Worm (Caenorhabditis elegans): Measurements from ENCODE around the gene F47E1.20.

DNA sequence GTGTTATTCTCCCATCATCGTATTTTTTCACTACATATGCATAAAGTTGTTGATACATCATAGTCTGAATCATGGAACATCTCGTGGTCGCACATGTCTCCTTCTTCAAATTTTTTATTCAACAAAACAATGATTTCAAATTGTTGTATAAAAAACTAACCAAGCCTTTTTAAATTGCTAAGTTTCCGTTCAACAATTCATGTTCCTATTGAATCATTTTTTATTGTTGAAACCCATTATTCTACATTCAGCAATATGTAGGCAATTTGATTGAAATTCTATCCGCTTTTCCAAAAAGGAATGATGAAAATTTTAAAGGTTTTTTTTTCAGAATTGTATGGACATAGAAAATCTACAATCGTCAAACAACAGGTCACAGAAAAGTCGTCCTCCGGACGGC lies 33.9 kb downstream of the F47E1.20 start, which contains the start of gene ajm-1:
- TF ChIP-seq spr-1 (tag; optimal IDR thresholded peaks at IDR 0.05) (no peak), fkh-10 (GFP tag; optimal IDR thresholded peaks at IDR 0.05) (no peak), ceh-32 (tag; optimal IDR thresholded peaks at IDR 0.05; ENCODE audit: poor library complexity) (no peak), nhr-48 (tag; optimal IDR thresholded peaks at IDR 0.05) (no peak)
